Worm (Caenorhabditis elegans): ENCODE data around the gene mtre-1.

mtre-1 gene

ce11 chrII:8071801-8072544 lies 21.6 kb upstream of the mtre-1 start (continued):
- no peak for TF ChIP-seq ceh-8 (GFP tag; optimal IDR thresholded peaks at IDR 0.05)
- no peak for TF ChIP-seq aly-2 (tag; optimal IDR thresholded peaks at IDR 0.05)
- TF ChIP-seq unc-130 (tag; optimal IDR thresholded peaks at IDR 0.05) = peak; percentile 23
- peak; percentile 19 to 44 for TF ChIP-seq efl-1 (optimal IDR thresholded peaks at IDR 0.05)
- TF ChIP-seq efl-1 (GFP tag; optimal IDR thresholded peaks at IDR 0.05 in 1 of 2) = peak; percentile 18 to 91
- TF ChIP-seq lin-15B (tag; optimal IDR thresholded peaks at IDR 0.05) = no peak
- peak; percentile 70 for TF ChIP-seq nhr-47 (tag; optimal IDR thresholded peaks at IDR 0.05)
- TF ChIP-seq lsy-2 (tag; optimal IDR thresholded peaks at IDR 0.05) = peak; percentile 56 to 64
- peak; percentile 73 for TF ChIP-seq snu-23 (GFP tag; optimal IDR thresholded peaks at IDR 0.05)
- no peak for TF ChIP-seq nhr-12 (tag; optimal IDR thresholded peaks at IDR 0.05)
- peak in 1 of 2 experiments; percentile 78 for TF ChIP-seq mdl-1 (tag; optimal IDR thresholded peaks at IDR 0.05)

ce11 chrII:8071012-8071625 lies 20.7 kb upstream of the mtre-1 start:
- TF ChIP-seq C34B4.2 (tag; optimal IDR thresholded peaks at IDR 0.05) (no peak), elt-2 (tag; optimal IDR thresholded peaks at IDR 0.05) (peak; percentile 66), nhr-20 (tag; optimal IDR thresholded peaks at IDR 0.05) (peak; percentile 37), tbx-2 (tag; optimal IDR thresholded peaks at IDR 0.05) (peak; percentile 13), nhr-19 (GFP tag; conservative IDR thresholded peaks at IDR 0.05) (no peak; the same call in 1 of the 2 replicates), mep-1 (tag; optimal IDR thresholded peaks at IDR 0.05) (no peak), lsy-2 (tag; optimal IDR thresholded peaks at IDR 0.05) (no peak), elt-3 (tag; optimal IDR thresholded peaks at IDR 0.05) (peak in 5 of 6 experiments; percentile 18 to 66 (median 33)), fkh-8 (tag; optimal IDR thresholded peaks at IDR 0.05) (no peak), swsn-7 (tag; optimal IDR thresholded peaks at IDR 0.05) (no peak), nhr-71 (tag; optimal IDR thresholded peaks at IDR 0.05) (peak; percentile 37), lin-14 (GFP tag; optimal IDR thresholded peaks at IDR 0.05) (peak; percentile 46), snu-23 (GFP tag; optimal IDR thresholded peaks at IDR 0.05) (peak; percentile 3), blmp-1 (tag; optimal IDR thresholded peaks at IDR 0.05) (peak; percentile 92), nhr-85 (tag) (peak; percentile 86), lir-3 (tag; optimal IDR thresholded peaks at IDR 0.05; ENCODE audit: poor library complexity) (no peak), efl-1 (optimal IDR thresholded peaks at IDR 0.05) (no peak), efl-1 (GFP tag; optimal IDR thresholded peaks at IDR 0.05 in 1 of 2) (no peak), pag-3 (tag; optimal IDR thresholded peaks at IDR 0.05; ENCODE audit: borderline replicate concordance, insufficient read depth) (no peak), hlh-4 (tag; optimal IDR thresholded peaks at IDR 0.05) (no peak), unc-98 (GFP tag; IDR thresholded peaks at IDR 0.05) (no peak), unc-86 (tag; optimal IDR thresholded peaks at IDR 0.05) (no peak), grh-1 (GFP tag; IDR thresholded peaks at IDR 0.05) (0 out of 2 replicates have a peak, but pooled peaks have one; percentile 18)

DNA sequence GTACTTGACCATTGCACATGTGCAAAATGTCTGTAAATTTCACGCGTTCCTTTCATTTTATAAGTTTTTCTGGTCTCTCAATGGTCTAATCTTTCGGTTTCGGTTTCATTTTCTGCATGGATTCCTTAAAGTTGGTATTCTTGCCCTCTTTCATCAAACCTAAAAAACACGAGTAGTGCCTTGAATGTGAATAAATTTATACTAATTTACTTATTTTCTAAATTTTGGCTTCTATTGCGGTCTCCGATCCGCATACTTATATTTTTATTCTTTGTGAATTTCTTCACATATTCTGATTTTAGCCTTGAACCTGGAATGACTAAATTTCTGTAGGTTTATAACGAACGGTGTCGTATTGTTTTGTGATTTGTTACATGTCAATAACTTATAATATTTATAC lies 15.6 kb upstream of the mtre-1 start, which contains the start of gene pdha-1:
Gene pdha-1 (plus strand): TSS at position 301 of the 400 bp plus-strand sequence.
- TF ChIP-seq snpc-4 (tag; optimal IDR thresholded peaks at IDR 0.05) (no peak), blmp-1 (tag; optimal IDR thresholded peaks at IDR 0.05) (no peak), ets-5 (GFP tag; IDR thresholded peaks at IDR 0.05) (no peak), nhr-71 (tag; optimal IDR thresholded peaks at IDR 0.05) (no peak), sptf-1 (tag; optimal IDR thresholded peaks at IDR 0.05) (no peak), C16A3.4 (tag; optimal IDR thresholded peaks at IDR 0.05) (no peak), jun-1 (tag; optimal IDR thresholded peaks at IDR 0.05) (no peak), lsy-2 (tag; optimal IDR thresholded peaks at IDR 0.05) (no peak), aha-1 (tag; optimal IDR thresholded peaks at IDR 0.05) (no peak), pax-3 (tag; optimal IDR thresholded peaks at IDR 0.05) (no peak), mef-2 (tag; optimal IDR thresholded peaks at IDR 0.05) (no peak), fkh-8 (tag; optimal IDR thresholded peaks at IDR 0.05) (no peak), hlh-4 (tag; optimal IDR thresholded peaks at IDR 0.05) (no peak), alr-1 (tag; optimal IDR thresholded peaks at IDR 0.05; ENCODE audit: borderline replicate concordance) (no peak), ceh-88 (GFP tag; IDR thresholded peaks at IDR 0.05) (no peak), zag-1 (tag; optimal IDR thresholded peaks at IDR 0.05) (no peak), ceh-82 (tag; optimal IDR thresholded peaks at IDR 0.05) (no peak)

Data from whole organism, L1 larva.